Fruit fly (Drosophila melanogaster) whole organism, prepupa: ENCODE results near the gene sim.

Experiments used
- CG10631 ChIP-seq: fragments of 200-800 bp; sonication (Bioruptor generic); optimal IDR thresholded peaks from 2 replicates; lab custom pipeline; 2016; ENCODE audit warnings: missing biosample characterization, missing genetic modification characterization
- CG11902 ChIP-seq: fragments of 200-800 bp; sonication (Bioruptor generic); optimal IDR thresholded peaks from 3 replicates; lab custom pipeline; 2016; ENCODE audit warnings: missing biosample characterization, missing genetic modification characterization
- CG1621 ChIP-seq: fragments of 200-800 bp; sonication (Bioruptor generic); optimal IDR thresholded peaks from 3 replicates; lab custom pipeline; 2018; ENCODE audit warnings: missing biosample characterization, mild to moderate bottlenecking, missing genetic modification characterization
- CG4318 ChIP-seq: fragments of 200-800 bp; sonication (Bioruptor generic); optimal IDR thresholded peaks from 3 replicates; lab custom pipeline; 2017; ENCODE audit warnings: missing biosample characterization, mild to moderate bottlenecking, missing genetic modification characterization
- Gug ChIP-seq: fragments of 200-800 bp; sonication (Bioruptor generic); IDR thresholded peaks from 2 replicates; pipeline ENCODE4 v1.3.6; 2022; ENCODE audit warnings: missing biosample characterization, missing genetic modification characterization
- Hr38 ChIP-seq: sonication (Bioruptor generic); optimal IDR thresholded peaks from 2 replicates; lab custom pipeline; 2016; ENCODE audit warnings: missing biosample characterization, missing genetic modification characterization
- Smox ChIP-seq: fragments of 200-800 bp; sonication (Bioruptor generic); optimal IDR thresholded peaks from 3 replicates; lab custom pipeline; 2016; ENCODE audit warnings: missing biosample characterization, missing genetic modification characterization
- spab ChIP-seq: fragments of 200-800 bp; sonication (Bioruptor generic); optimal IDR thresholded peaks from 2 replicates; lab custom pipeline; 2017; ENCODE audit warnings: missing biosample characterization, mild to moderate bottlenecking, missing genetic modification characterization, missing genetic modification reagents
- vri ChIP-seq: fragments of 200-800 bp; sonication (Bioruptor generic); optimal IDR thresholded peaks from 3 replicates; lab custom pipeline; 2016; ENCODE audit warnings: missing biosample characterization, mild to moderate bottlenecking, missing genetic modification characterization

DNA sequence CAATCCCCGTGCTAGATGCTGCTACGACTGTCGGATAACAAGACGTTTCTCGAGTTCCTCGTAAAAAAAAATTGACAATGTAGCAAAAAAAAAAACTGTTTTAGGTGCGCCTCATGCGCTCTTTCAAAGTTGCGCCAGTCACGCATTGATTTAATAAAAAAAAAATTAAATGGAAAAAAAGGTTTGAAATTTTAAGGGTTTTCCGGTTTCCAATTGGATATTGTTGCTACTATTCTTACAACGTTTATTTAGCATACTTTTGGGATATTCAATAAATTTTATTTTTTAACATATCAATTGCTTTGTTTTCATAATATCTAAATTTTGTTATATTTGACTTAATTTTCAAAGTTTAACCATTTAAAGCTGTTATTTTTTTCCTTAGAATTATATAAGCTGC is 1.0 kb upstream of the sim start:
- TF ChIP-seq Hr38 (GFP tag; lab: Kevin White, UChicago) (no peak), Gug (GFP tag; lab: Robert Waterston, UW) (no peak), vri (GFP tag; lab: Kevin White, UChicago) (no peak), CG1621 (tag; lab: Kevin White, UChicago) (no peak), spab (GFP tag; lab: Kevin White, UChicago) (no peak), CG11902 (GFP tag; lab: Kevin White, UChicago) (no peak), Smox (no peak), CG10631 (GFP tag; lab: Kevin White, UChicago) (no peak), CG4318 (GFP tag; lab: Kevin White, UChicago) (no peak)
